Worm (Caenorhabditis elegans): ENCODE measurements around the gene C17C3.24.

The C17C3.24 gene

DNA sequence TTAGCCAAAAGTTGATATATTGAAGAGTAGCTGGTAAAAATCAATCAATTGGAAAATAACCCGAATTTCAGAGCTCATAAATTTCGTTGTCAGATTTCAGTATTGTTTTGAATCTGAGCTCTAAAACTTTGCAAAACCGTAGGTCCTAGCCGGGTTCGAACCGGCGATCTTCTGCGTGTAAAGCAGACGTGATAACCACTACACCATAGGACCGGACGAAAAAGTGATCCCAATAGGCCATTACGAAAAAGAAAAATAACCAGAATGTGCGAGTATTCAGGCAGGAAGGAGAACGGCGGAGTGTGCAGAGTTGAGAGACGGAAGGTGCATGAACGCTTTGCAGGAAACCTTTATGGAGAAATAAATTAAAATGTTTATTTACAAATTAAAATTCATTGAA is 35.5 kb upstream of the C17C3.24 start (continued):
- TF ChIP-seq hlh-15 (tag; optimal IDR thresholded peaks at IDR 0.05) (no peak), sox-4 (tag; optimal IDR thresholded peaks at IDR 0.05) (peak; percentile 23), dve-1 (tag; optimal IDR thresholded peaks at IDR 0.05) (peak; percentile 43), K02D7.2 (tag; optimal IDR thresholded peaks at IDR 0.05) (no peak), hlh-13 (GFP tag; optimal IDR thresholded peaks at IDR 0.05) (no peak), gmeb-2 (tag; optimal IDR thresholded peaks at IDR 0.05) (no peak), ceh-48 (tag; optimal IDR thresholded peaks at IDR 0.05) (peak; percentile 0), ceh-31 (tag; optimal IDR thresholded peaks at IDR 0.05) (no peak), madf-2 (tag; optimal IDR thresholded peaks at IDR 0.05) (no peak), ceh-2 (tag; optimal IDR thresholded peaks at IDR 0.05) (no peak), syd-9 (tag; optimal IDR thresholded peaks at IDR 0.05) (peak; percentile 33), mec-3 (tag; optimal IDR thresholded peaks at IDR 0.05; ENCODE audit: borderline replicate concordance) (no peak), zip-5 (tag; optimal IDR thresholded peaks at IDR 0.05) (no peak), che-1 (tag; optimal IDR thresholded peaks at IDR 0.05) (peak; percentile 36), T23F11.4 (GFP tag; optimal IDR thresholded peaks at IDR 0.05) (no peak)

DNA sequence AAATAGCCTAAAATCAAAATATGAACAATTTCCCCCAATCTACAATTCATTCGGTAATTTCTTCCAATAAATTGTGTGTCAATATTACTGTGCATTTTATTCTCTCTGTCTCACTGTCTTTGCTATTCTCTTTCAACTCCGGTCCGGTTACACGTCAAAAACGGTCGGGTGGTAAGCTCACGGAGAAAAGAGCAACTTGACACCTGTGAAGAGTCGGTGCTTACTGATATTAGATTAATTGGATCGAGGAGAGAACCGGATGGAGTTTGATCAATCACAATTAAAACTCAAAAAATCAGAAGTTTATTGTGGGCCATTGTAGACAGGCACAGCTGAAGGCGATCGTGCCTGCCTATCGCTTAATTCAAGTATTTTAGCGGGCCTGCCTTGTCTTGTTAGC is 33.3 kb upstream of the C17C3.24 start:
- TF ChIP-seq fax-1 (tag; optimal IDR thresholded peaks at IDR 0.05) (no peak), ttx-3 (tag; optimal IDR thresholded peaks at IDR 0.05) (no peak), pat-9 (tag; optimal IDR thresholded peaks at IDR 0.05) (no peak), C08G9.2 (tag; optimal IDR thresholded peaks at IDR 0.05) (no peak), rnt-1 (tag; optimal IDR thresholded peaks at IDR 0.05) (no peak), mec-3 (tag; optimal IDR thresholded peaks at IDR 0.05; ENCODE audit: borderline replicate concordance) (no peak), nfya-1 (tag; optimal IDR thresholded peaks at IDR 0.05) (no peak), unc-55 (GFP tag; optimal IDR thresholded peaks at IDR 0.05) (no peak), hlh-30 (tag; optimal IDR thresholded peaks at IDR 0.05; ENCODE audit: insufficient read depth) (no peak), ceh-19 (GFP tag; optimal IDR thresholded peaks at IDR 0.05) (no peak), madf-2 (tag; optimal IDR thresholded peaks at IDR 0.05) (no peak), K09A11.1 (tag; optimal IDR thresholded peaks at IDR 0.05; ENCODE audit: insufficient read depth) (no peak), eyg-1 (tag; optimal IDR thresholded peaks at IDR 0.05) (no peak), lin-11 (tag; optimal IDR thresholded peaks at IDR 0.05) (no peak), npax-4 (tag; optimal IDR thresholded peaks at IDR 0.05) (no peak), lim-6 (tag; optimal IDR thresholded peaks at IDR 0.05) (no peak), ceh-22 (tag; optimal IDR thresholded peaks at IDR 0.05) (no peak), hlh-13 (GFP tag; optimal IDR thresholded peaks at IDR 0.05) (no peak), hlh-8 (tag; optimal IDR thresholded peaks at IDR 0.05) (no peak), ahr-1 (tag; optimal IDR thresholded peaks at IDR 0.05) (no peak)

DNA sequence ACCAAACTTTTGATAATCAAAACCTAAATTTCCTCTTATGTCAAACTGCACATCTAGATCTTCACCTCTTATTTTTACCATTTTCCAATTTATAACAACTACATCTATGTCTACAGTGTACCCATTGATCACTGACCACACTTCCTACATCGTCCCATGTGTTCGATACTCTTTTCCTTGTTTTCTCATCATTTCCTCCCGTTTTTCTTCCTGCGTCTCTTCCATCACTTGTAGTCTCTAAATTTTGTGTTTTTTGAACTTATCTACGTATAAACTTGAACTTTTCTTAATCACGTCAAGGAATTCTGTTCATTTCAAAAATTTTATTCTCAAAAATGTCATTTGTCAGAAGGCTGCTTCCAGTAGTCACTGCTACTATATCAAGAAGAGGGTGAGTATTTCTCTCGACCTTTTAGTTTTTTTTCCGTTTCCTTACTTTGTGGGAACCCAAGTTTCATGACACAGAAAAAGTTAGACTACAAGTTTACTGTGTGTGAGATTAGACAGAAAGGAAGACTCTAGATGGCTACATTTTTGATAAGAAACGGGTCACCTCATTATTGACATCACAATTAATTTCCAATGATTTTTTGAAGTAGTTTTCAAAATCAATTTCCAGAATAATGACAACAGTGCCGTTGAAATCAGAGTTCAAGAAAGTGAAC is 30.6 kb upstream of the C17C3.24 start:
- TF ChIP-seq ama-1 (optimal IDR thresholded peaks at IDR 0.05) (no peak), F13H6.1 (tag; optimal IDR thresholded peaks at IDR 0.05) (no peak), tbx-2 (tag; optimal IDR thresholded peaks at IDR 0.05) (no peak), ceh-18 (tag; optimal IDR thresholded peaks at IDR 0.05) (no peak), dmd-4 (tag; optimal IDR thresholded peaks at IDR 0.05; ENCODE audit: borderline replicate concordance) (no peak), C08G9.2 (tag; optimal IDR thresholded peaks at IDR 0.05) (no peak), odd-2 (tag; optimal IDR thresholded peaks at IDR 0.05) (no peak), pat-9 (tag; optimal IDR thresholded peaks at IDR 0.05) (no peak), zip-5 (tag; optimal IDR thresholded peaks at IDR 0.05) (no peak), ahr-1 (tag; optimal IDR thresholded peaks at IDR 0.05) (no peak), pqm-1 (tag; optimal IDR thresholded peaks at IDR 0.05) (no peak)

Data from whole organism, late embryonic.